Worm (Caenorhabditis elegans): Measurements from ENCODE around the gene Y94H6A.10.

The Y94H6A.10 gene

DNA sequence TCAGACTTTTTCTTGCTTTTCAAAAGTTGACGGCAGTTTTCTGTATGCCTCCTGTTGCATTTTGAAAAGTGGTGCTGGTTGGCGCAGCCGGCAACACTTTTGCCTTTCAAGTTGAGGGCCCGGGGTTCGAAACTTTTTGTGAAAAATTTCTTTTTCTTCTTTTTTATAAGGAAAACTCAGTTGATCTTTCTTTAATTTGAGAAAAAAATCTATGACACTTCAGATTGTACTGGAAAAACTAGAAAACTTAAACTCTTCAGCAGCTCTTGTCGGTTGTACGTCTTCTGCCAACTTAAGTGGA, 45.6 kb downstream of the Y94H6A.10 start (continued):
- TF ChIP-seq K12H6.12 (tag; optimal IDR thresholded peaks at IDR 0.05) = no peak
- TF ChIP-seq snpc-3.4 (tag; optimal IDR thresholded peaks at IDR 0.05) = peak; percentile 72
- TF ChIP-seq aptf-2 (GFP tag; conservative IDR thresholded peaks at IDR 0.05) = no peak
- TF ChIP-seq sdz-38 (tag; optimal IDR thresholded peaks at IDR 0.05) = no peak
- no peak for TF ChIP-seq F37B4.10 (GFP tag; IDR thresholded peaks at IDR 0.05)
- no peak for TF ChIP-seq unc-62 (GFP tag; optimal IDR thresholded peaks at IDR 0.05)
- TF ChIP-seq lag-1 (GFP tag; IDR thresholded peaks at IDR 0.05) = no peak
- peak; percentile 68 for TF ChIP-seq mxl-1 (tag; optimal IDR thresholded peaks at IDR 0.05)
- peak; percentile 50; the same call in 1 of the 2 replicates for TF ChIP-seq egl-44 (GFP tag; IDR thresholded peaks at IDR 0.05)
- TF ChIP-seq nhr-120 (GFP tag; IDR thresholded peaks at IDR 0.05) = no peak
- peak; percentile 96 for TF ChIP-seq B0261.1 (tag; optimal IDR thresholded peaks at IDR 0.05)
- no peak for TF ChIP-seq snpc-1.1 (tag; optimal IDR thresholded peaks at IDR 0.05; ENCODE audit: insufficient read depth)
- peak; percentile 13 for TF ChIP-seq nhr-179 (tag; optimal IDR thresholded peaks at IDR 0.05)
- TF ChIP-seq pbrm-1 (GFP tag; IDR thresholded peaks at IDR 0.05) = peak; percentile 48; the same call in 1 of the 2 replicates
- TF ChIP-seq ztf-22 (GFP tag; optimal IDR thresholded peaks at IDR 0.05) = no peak
- no peak for TF ChIP-seq him-1 (tag; optimal IDR thresholded peaks at IDR 0.05)
- TF ChIP-seq lin-26 (GFP tag; IDR thresholded peaks at IDR 0.05) = peak; percentile 90
- no peak for TF ChIP-seq ceh-79 (tag; optimal IDR thresholded peaks at IDR 0.05)
- no peak for TF ChIP-seq egl-18 (GFP tag; IDR thresholded peaks at IDR 0.05)
- no peak for TF ChIP-seq lin-35 (GFP tag; optimal IDR thresholded peaks at IDR 0.05)
- TF ChIP-seq F57C9.4 (tag; optimal IDR thresholded peaks at IDR 0.05) = no peak
- peak; percentile 16 for TF ChIP-seq lsl-1 (GFP tag; optimal IDR thresholded peaks at IDR 0.05)
- TF ChIP-seq Y53F4B.3 (GFP tag; IDR thresholded peaks at IDR 0.05) = no peak
- no peak for TF ChIP-seq dpl-1 (GFP tag; optimal IDR thresholded peaks at IDR 0.05)
- TF ChIP-seq nfya-1 (tag; optimal IDR thresholded peaks at IDR 0.05; ENCODE audit: borderline replicate concordance, insufficient read depth) = no peak
- no peak for TF ChIP-seq repo-1 (tag; optimal IDR thresholded peaks at IDR 0.05)
- no peak for TF ChIP-seq fkh-3 (tag; optimal IDR thresholded peaks at IDR 0.05)
- TF ChIP-seq F57A8.1 (GFP tag; optimal IDR thresholded peaks at IDR 0.05) = no peak
- no peak for TF ChIP-seq madf-6 (GFP tag; IDR thresholded peaks at IDR 0.05)
- TF ChIP-seq nhr-90 (tag; optimal IDR thresholded peaks at IDR 0.05) = peak; percentile 68
- no peak for TF ChIP-seq Y95B8A.8 (GFP tag; IDR thresholded peaks at IDR 0.05)
- 0 out of 2 replicates have a peak, but pooled peaks have one; percentile 65 for TF ChIP-seq cebp-2 (GFP tag; IDR thresholded peaks at IDR 0.05)
- TF ChIP-seq lin-40 (tag; optimal IDR thresholded peaks at IDR 0.05) = no peak
- TF ChIP-seq ztf-28 (GFP tag; IDR thresholded peaks at IDR 0.05) = no peak
- TF ChIP-seq madf-10 (tag; optimal IDR thresholded peaks at IDR 0.05) = no peak
- no peak for TF ChIP-seq ama-1 (optimal IDR thresholded peaks at IDR 0.05)
- peak; percentile 3 to 91 for TF ChIP-seq ama-1 (GFP tag; optimal IDR thresholded peaks at IDR 0.05)
- TF ChIP-seq sea-2 (GFP tag; IDR thresholded peaks at IDR 0.05) = no peak
- TF ChIP-seq mcd-1 (GFP tag; IDR thresholded peaks at IDR 0.05) = no peak
- no peak for TF ChIP-seq somi-1 (GFP tag; optimal IDR thresholded peaks at IDR 0.05)
- peak; percentile 25 for TF ChIP-seq dpff-1 (tag; optimal IDR thresholded peaks at IDR 0.05)
- TF ChIP-seq tlf-1 (GFP tag; optimal IDR thresholded peaks at IDR 0.05) = peak; percentile 16
- no peak for TF ChIP-seq let-526 (GFP tag; IDR thresholded peaks at IDR 0.05)
- no peak for TF ChIP-seq akir-1 (GFP tag; optimal IDR thresholded peaks at IDR 0.05)
- TF ChIP-seq zim-3 (tag; optimal IDR thresholded peaks at IDR 0.05) = peak; percentile 16
- TF ChIP-seq ztf-18 (tag; optimal IDR thresholded peaks at IDR 0.05) = peak; percentile 59
- peak; percentile 6 for TF ChIP-seq atf-7 (tag; optimal IDR thresholded peaks at IDR 0.05)
- no peak for TF ChIP-seq ZK185.1 (tag; optimal IDR thresholded peaks at IDR 0.05; ENCODE audit: poor library complexity, severe bottlenecking)
- no peak for TF ChIP-seq snpc-1.3 (tag; optimal IDR thresholded peaks at IDR 0.05; ENCODE audit: insufficient read depth)
- peak; percentile 24 for TF ChIP-seq T07F8.4 (tag; optimal IDR thresholded peaks at IDR 0.05)

Measured in whole organism, young adult.